Fruit fly (Drosophila melanogaster): ENCODE data around the gene CG7382.

Gene CG7382

dm6 chr2L:5519846-5520384, at the start of gene CG7382, which contains the start of gene cl:
TSS of gene CG7382 (minus strand) at chr2L:5519896.
TSS of gene cl (plus strand) at chr2L:5520135.
- TF ChIP-seq esn (GFP tag; optimal IDR thresholded peaks at IDR 0.05) (peak; percentile 7), Eip93F (GFP tag; optimal IDR thresholded peaks at IDR 0.05) (no peak), net (GFP tag; optimal IDR thresholded peaks at IDR 0.05) (no peak), Ets96B (tag; optimal IDR thresholded peaks at IDR 0.05) (peak; percentile 27), fd85E (GFP tag; optimal IDR thresholded peaks at IDR 0.05) (no peak), CG31627 (GFP tag; optimal IDR thresholded peaks at IDR 0.05) (peak; percentile 16), CG15336 (GFP tag; IDR thresholded peaks at IDR 0.05) (no peak), CG16779 (tag; optimal IDR thresholded peaks at IDR 0.05) (no peak), OdsH (GFP tag; optimal IDR thresholded peaks at IDR 0.05) (peak; percentile 31), CG8319 (GFP tag; optimal IDR thresholded peaks at IDR 0.05) (no peak), ss (GFP tag; optimal IDR thresholded peaks at IDR 0.05) (peak in 1 of 2 experiments; percentile 30), Eip78C (GFP tag) (no peak), CG3919 (GFP tag; optimal IDR thresholded peaks at IDR 0.05) (no peak), Blimp-1 (GFP tag; optimal IDR thresholded peaks at IDR 0.05) (no peak), eg (GFP tag; IDR thresholded peaks at IDR 0.05) (no peak; the same call in 2 of the 3 replicates), fkh (GFP tag; optimal IDR thresholded peaks at IDR 0.05) (no peak), CG10669 (GFP tag; optimal IDR thresholded peaks at IDR 0.05) (no peak), salr (GFP tag; optimal IDR thresholded peaks at IDR 0.05) (no peak), Sox15 (GFP tag; optimal IDR thresholded peaks at IDR 0.05) (peak; percentile 20), Hr38 (GFP tag; optimal IDR thresholded peaks at IDR 0.05) (no peak), CG8632 (GFP tag; optimal IDR thresholded peaks at IDR 0.05) (no peak), cyc (GFP tag; optimal IDR thresholded peaks at IDR 0.05) (peak; percentile 35), CG4318 (GFP tag; optimal IDR thresholded peaks at IDR 0.05) (no peak), CG6276 (GFP tag; optimal IDR thresholded peaks at IDR 0.05) (no peak), topi (GFP tag; optimal IDR thresholded peaks at IDR 0.05) (peak; percentile 17), CG3032 (tag; optimal IDR thresholded peaks at IDR 0.05) (peak; percentile 64), CG10631 (GFP tag; optimal IDR thresholded peaks at IDR 0.05) (peak; percentile 38), Hr39 (GFP tag; optimal IDR thresholded peaks at IDR 0.05) (peak; percentile 38), CG34406 (GFP tag; optimal IDR thresholded peaks at IDR 0.05) (peak; percentile 1), CG11294 (GFP tag; IDR thresholded peaks at IDR 0.05) (no peak), lz (GFP tag; optimal IDR thresholded peaks at IDR 0.05) (peak; percentile 48), Smox (GFP tag; optimal IDR thresholded peaks at IDR 0.05) (no peak), Hr4 (GFP tag; optimal IDR thresholded peaks at IDR 0.05) (no peak), Eip75B (GFP tag; optimal IDR thresholded peaks at IDR 0.05) (peak; percentile 25), dac (GFP tag; optimal IDR thresholded peaks at IDR 0.05) (no peak), CG6854 (GFP tag; optimal IDR thresholded peaks at IDR 0.05) (no peak), spab (GFP tag; optimal IDR thresholded peaks at IDR 0.05) (no peak), vri (GFP tag; optimal IDR thresholded peaks at IDR 0.05) (no peak), Gug (GFP tag; IDR thresholded peaks at IDR 0.05) (no peak), CG7368 (GFP tag; optimal IDR thresholded peaks at IDR 0.05) (no peak), CG6163 (GFP tag; IDR thresholded peaks at IDR 0.05) (no peak), svp (GFP tag) (no peak), Sox14 (GFP tag; optimal IDR thresholded peaks at IDR 0.05) (peak; percentile 33), Met (GFP tag; optimal IDR thresholded peaks at IDR 0.05) (no peak), CG11762 (GFP tag; optimal IDR thresholded peaks at IDR 0.05; ENCODE audit: insufficient read depth) (no peak), CG6808 (GFP tag; optimal IDR thresholded peaks at IDR 0.05) (peak; percentile 22), CG6792 (GFP tag; optimal IDR thresholded peaks at IDR 0.05) (peak; percentile 9), achi (GFP tag; optimal IDR thresholded peaks at IDR 0.05) (peak; percentile 48), CG1621 (tag; optimal IDR thresholded peaks at IDR 0.05) (peak; percentile 19), dsx (GFP tag; optimal IDR thresholded peaks at IDR 0.05; ENCODE audit: poor library complexity, severe bottlenecking) (peak; percentile 2), pdm3 (GFP tag; optimal IDR thresholded peaks at IDR 0.05) (no peak), acj6 (GFP tag; optimal IDR thresholded peaks at IDR 0.05) (peak; percentile 53)
